Fruit fly (Drosophila melanogaster) whole organism, embryonic: ENCODE data around the gene RabGGTa.

Experiments used
- Asciz ChIP-seq: fragments of 200-800 bp; sonication (Bioruptor generic); optimal IDR thresholded peaks from 2 replicates; lab custom pipeline; 2017; ENCODE audit warnings: missing biosample characterization, mild to moderate bottlenecking, missing genetic modification characterization, missing genetic modification reagents
- CG11504 ChIP-seq: fragments of 200-800 bp; sonication (Bioruptor generic); optimal IDR thresholded peaks from 3 replicates; lab custom pipeline; 2019; ENCODE audit warnings: missing biosample characterization, mild to moderate bottlenecking, missing genetic modification characterization, moderate library complexity
- CG11560 ChIP-seq: fragments of 200-800 bp; sonication (Bioruptor generic); IDR thresholded peaks from 3 replicates; pipeline ENCODE4 v1.3.6; 2022; ENCODE audit warnings: missing biosample characterization, missing genetic modification characterization
- CG14667 ChIP-seq: fragments of 200-800 bp; sonication (Bioruptor generic); IDR thresholded peaks from 2 replicates; pipeline ENCODE4 v1.3.6; 2022; ENCODE audit warnings: missing biosample characterization, missing genetic modification characterization
- CG15696 ChIP-seq: fragments of 200-800 bp; sonication (Bioruptor generic); optimal IDR thresholded peaks from 2 replicates; lab custom pipeline; 2019; ENCODE audit warnings: missing biosample characterization, mild to moderate bottlenecking, missing genetic modification characterization, moderate library complexity
- CG17829 ChIP-seq: fragments of 200-800 bp; optimal IDR thresholded peaks from 2 replicates; lab custom pipeline; 2019; ENCODE audit warnings: missing biosample characterization, mild to moderate bottlenecking, missing genetic modification characterization, moderate library complexity
- CG18262 ChIP-seq: fragments of 200-800 bp; optimal IDR thresholded peaks from 3 replicates; lab custom pipeline; 2019; ENCODE audit warnings: missing biosample characterization, mild to moderate bottlenecking, missing genetic modification characterization, moderate library complexity
- CG18764 ChIP-seq: fragments of 200-800 bp; sonication (Bioruptor generic); optimal IDR thresholded peaks from 3 replicates; lab custom pipeline; 2016; ENCODE audit warnings: missing biosample characterization, missing genetic modification characterization
- CG2120 ChIP-seq: fragments of 200-800 bp; sonication (Bioruptor generic); optimal IDR thresholded peaks from 3 replicates; lab custom pipeline; 2016; ENCODE audit warnings: missing biosample characterization, missing genetic modification characterization
- CG2889 ChIP-seq: fragments of 200-800 bp; sonication (Bioruptor generic); IDR thresholded peaks from 3 replicates; pipeline ENCODE4 v1.3.6; 2022; ENCODE audit warnings: missing biosample characterization, missing genetic modification characterization
- CG4854 ChIP-seq: fragments of 200-800 bp; sonication (Bioruptor generic); optimal IDR thresholded peaks from 2 replicates; lab custom pipeline; 2016; ENCODE audit warnings: missing biosample characterization, missing genetic modification characterization, inconsistent platforms
- CG7839 ChIP-seq: fragments of 200-800 bp; sonication (Bioruptor generic); optimal IDR thresholded peaks from 3 replicates; lab custom pipeline; 2018; ENCODE audit warnings: missing biosample characterization, mild to moderate bottlenecking, missing genetic modification characterization, moderate library complexity
- CG9437 ChIP-seq: fragments of 200-800 bp; sonication (Bioruptor generic); optimal IDR thresholded peaks from 2 replicates; lab custom pipeline; 2018; ENCODE audit warnings: missing biosample characterization, mild to moderate bottlenecking, missing genetic modification characterization
- CG9876 ChIP-seq: fragments of 200-800 bp; sonication (Bioruptor generic); optimal IDR thresholded peaks from 2 replicates; lab custom pipeline; 2016; ENCODE audit warnings: missing biosample characterization, missing genetic modification characterization
- CG9932 ChIP-seq: fragments of 200-800 bp; sonication (Bioruptor generic); IDR thresholded peaks from 2 replicates; pipeline ENCODE4 v1.3.6; 2022; ENCODE audit warnings: missing biosample characterization, missing genetic modification characterization
- D19B ChIP-seq: fragments of 200-800 bp; sonication (Bioruptor generic); optimal IDR thresholded peaks from 2 replicates; lab custom pipeline; 2017; ENCODE audit warnings: missing biosample characterization, mild to moderate bottlenecking, missing genetic modification characterization
- ERR ChIP-seq: fragments of 200-800 bp; sonication (Bioruptor generic); optimal IDR thresholded peaks from 2 replicates; lab custom pipeline; 2016; ENCODE audit warnings: missing biosample characterization, missing genetic modification characterization
- MBD-R2 ChIP-seq: fragments of 200-800 bp; sonication (Bioruptor generic); IDR thresholded peaks from 2 replicates; pipeline ENCODE4 v1.3.6; 2022; ENCODE audit warnings: missing biosample characterization, missing genetic modification characterization
- MTF-1 ChIP-seq: fragments of 200-800 bp; sonication (Bioruptor generic); optimal IDR thresholded peaks from 2 replicates; lab custom pipeline; 2018; ENCODE audit warnings: missing biosample characterization, mild to moderate bottlenecking, missing genetic modification characterization, borderline replicate concordance
- NFAT ChIP-seq: fragments of 200-800 bp; sonication (Bioruptor generic); IDR thresholded peaks from 2 replicates; pipeline ENCODE4 v1.3.6; 2022; ENCODE audit warnings: missing biosample characterization, missing genetic modification characterization
- Oli ChIP-seq: fragments of 200-800 bp; sonication (Bioruptor generic); optimal IDR thresholded peaks from 2 replicates; lab custom pipeline; 2018; ENCODE audit warnings: missing biosample characterization, mild to moderate bottlenecking, missing genetic modification characterization, moderate library complexity
- Taf1 ChIP-seq: fragments of 200-800 bp; sonication (Bioruptor generic); IDR thresholded peaks from 2 replicates; pipeline ENCODE4 v1.3.6; 2022; ENCODE audit warnings: missing biosample characterization, missing genetic modification characterization
- Vsx1 ChIP-seq: fragments of 200-800 bp; sonication (Bioruptor generic); optimal IDR thresholded peaks from 2 replicates; lab custom pipeline; 2017; ENCODE audit warnings: missing biosample characterization, mild to moderate bottlenecking, missing genetic modification characterization, missing genetic modification reagents
- YL-1 ChIP-seq: fragments of 200-800 bp; sonication (Bioruptor generic); optimal IDR thresholded peaks from 3 replicates; lab custom pipeline; 2017; ENCODE audit warnings: missing biosample characterization, mild to moderate bottlenecking, missing genetic modification characterization
- abd-A ChIP-seq: fragments of 200-800 bp; sonication (Bioruptor generic); optimal IDR thresholded peaks from 3 replicates; lab custom pipeline; 2019; ENCODE audit warnings: missing biosample characterization, mild to moderate bottlenecking, missing genetic modification characterization, moderate library complexity
- ac ChIP-seq: fragments of 200-800 bp; sonication (Bioruptor generic); optimal IDR thresholded peaks from 3 replicates; lab custom pipeline; 2017; ENCODE audit warnings: missing biosample characterization, mild to moderate bottlenecking, missing genetic modification characterization
- al ChIP-seq: fragments of 200-800 bp; sonication (Bioruptor generic); IDR thresholded peaks from 2 replicates; pipeline ENCODE4 v1.3.6; 2022; ENCODE audit warnings: missing biosample characterization, missing genetic modification characterization
- ash1 ChIP-seq: fragments of 200-800 bp; sonication (Bioruptor generic); optimal IDR thresholded peaks from 2 replicates; lab custom pipeline; 2018; ENCODE audit warnings: missing biosample characterization, mild to moderate bottlenecking, missing genetic modification characterization
- danr ChIP-seq: fragments of 200-800 bp; sonication (Bioruptor generic); IDR thresholded peaks from 2 replicates; pipeline ENCODE4 v1.3.6; 2022; ENCODE audit warnings: missing biosample characterization, missing genetic modification characterization
- ems ChIP-seq: fragments of 200-800 bp; sonication (Bioruptor generic); optimal IDR thresholded peaks from 3 replicates; lab custom pipeline; 2016; ENCODE audit warnings: missing biosample characterization, missing genetic modification characterization
- gce ChIP-seq: fragments of 200-800 bp; sonication (Bioruptor generic); IDR thresholded peaks from 3 replicates; pipeline ENCODE4 v1.3.6; 2022; ENCODE audit warnings: missing biosample characterization, missing genetic modification characterization
- gcm ChIP-seq: fragments of 200-800 bp; sonication (Bioruptor generic); optimal IDR thresholded peaks from 2 replicates; lab custom pipeline; 2019; ENCODE audit warnings: missing biosample characterization, mild to moderate bottlenecking, missing genetic modification characterization, moderate library complexity
- gsb-n ChIP-seq: fragments of 200-800 bp; sonication (Bioruptor generic); optimal IDR thresholded peaks from 3 replicates; lab custom pipeline; 2018; ENCODE audit warnings: missing biosample characterization, mild to moderate bottlenecking, missing genetic modification characterization
- gt ChIP-seq: fragments of 200-800 bp; sonication (Bioruptor generic); IDR thresholded peaks from 2 replicates; pipeline ENCODE4 v1.3.6; 2022; ENCODE audit warnings: missing biosample characterization, missing genetic modification characterization
- hb ChIP-seq: fragments of 200-800 bp; sonication (Bioruptor generic); IDR thresholded peaks from 3 replicates; pipeline ENCODE4 v1.3.6; 2022; ENCODE audit warnings: missing biosample characterization, missing genetic modification characterization; ENCODE audit not compliant: partially characterized antibody
- hth ChIP-seq: fragments of >200 bp; optimal IDR thresholded peaks from 2 replicates; lab custom pipeline; 2017; ENCODE audit warnings: inconsistent platforms
- inv ChIP-seq: fragments of 200-800 bp; sonication (Bioruptor generic); IDR thresholded peaks from 2 replicates; pipeline ENCODE4 v1.3.6; 2022; ENCODE audit warnings: missing biosample characterization, missing genetic modification characterization; ENCODE audit not compliant: partially characterized antibody
- kni ChIP-seq: fragments of 200-800 bp; sonication (Bioruptor generic); optimal IDR thresholded peaks from 3 replicates; lab custom pipeline; 2017; ENCODE audit warnings: mild to moderate bottlenecking, missing biosample characterization, missing genetic modification reagents, missing genetic modification characterization
- mirr ChIP-seq: fragments of 200-800 bp; sonication (Bioruptor generic); optimal IDR thresholded peaks from 3 replicates; lab custom pipeline; 2018; ENCODE audit warnings: missing biosample characterization, mild to moderate bottlenecking, missing genetic modification characterization
- nom ChIP-seq: fragments of 200-800 bp; sonication (Bioruptor generic); optimal IDR thresholded peaks from 2 replicates; lab custom pipeline; 2017; ENCODE audit warnings: missing biosample characterization, missing genetic modification characterization, mild to moderate bottlenecking, moderate library complexity, missing genetic modification reagents
- onecut ChIP-seq: fragments of 200-800 bp; sonication (Bioruptor generic); IDR thresholded peaks from 2 replicates; pipeline ENCODE4 v1.3.6; 2022; ENCODE audit warnings: missing biosample characterization, missing genetic modification characterization
- ranshi ChIP-seq: fragments of 200-800 bp; sonication (Bioruptor generic); IDR thresholded peaks from 2 replicates; pipeline ENCODE4 v1.3.6; 2022; ENCODE audit warnings: missing biosample characterization, missing genetic modification characterization
- run ChIP-seq: fragments of 200-800 bp; sonication (Bioruptor generic); optimal IDR thresholded peaks from 3 replicates; lab custom pipeline; 2018; ENCODE audit warnings: missing biosample characterization, mild to moderate bottlenecking, missing genetic modification characterization
- schlank ChIP-seq: fragments of 200-800 bp; sonication (Bioruptor generic); optimal IDR thresholded peaks from 2 replicates; lab custom pipeline; 2018; ENCODE audit warnings: missing biosample characterization, mild to moderate bottlenecking, missing genetic modification characterization
- seq ChIP-seq: fragments of 200-800 bp; sonication (Bioruptor generic); IDR thresholded peaks from 2 replicates; pipeline ENCODE4 v1.3.6; 2022; ENCODE audit warnings: missing biosample characterization, missing genetic modification characterization
- tio ChIP-seq: fragments of 200-800 bp; sonication (Bioruptor generic); optimal IDR thresholded peaks from 2 replicates; lab custom pipeline; 2017; ENCODE audit warnings: missing biosample characterization, missing genetic modification characterization, inconsistent platforms
- twi ChIP-seq: fragments of 200-800 bp; optimal IDR thresholded peaks from 2 replicates; lab custom pipeline; 2019; ENCODE audit warnings: missing biosample characterization, mild to moderate bottlenecking, missing genetic modification characterization, moderate library complexity
- usp ChIP-seq: fragments of >200 bp; optimal IDR thresholded peaks from 2 replicates; lab custom pipeline; 2017; ENCODE audit warnings: missing biosample characterization, missing genetic modification characterization
- zen ChIP-seq: fragments of 200-800 bp; sonication (Bioruptor generic); optimal IDR thresholded peaks from 3 replicates; lab custom pipeline; 2018; ENCODE audit warnings: missing biosample characterization, mild to moderate bottlenecking, missing genetic modification characterization, moderate library complexity
- zen2 ChIP-seq: fragments of 200-800 bp; sonication (Bioruptor generic); IDR thresholded peaks from 3 replicates; pipeline ENCODE4 v1.3.6; 2022; ENCODE audit warnings: missing biosample characterization, missing genetic modification characterization; ENCODE audit not compliant: partially characterized antibody
- zfh2 ChIP-seq: fragments of 200-800 bp; sonication (Bioruptor generic); optimal IDR thresholded peaks from 2 replicates; lab custom pipeline; 2016; ENCODE audit warnings: missing biosample characterization, missing genetic modification characterization

RabGGTa gene

DNA sequence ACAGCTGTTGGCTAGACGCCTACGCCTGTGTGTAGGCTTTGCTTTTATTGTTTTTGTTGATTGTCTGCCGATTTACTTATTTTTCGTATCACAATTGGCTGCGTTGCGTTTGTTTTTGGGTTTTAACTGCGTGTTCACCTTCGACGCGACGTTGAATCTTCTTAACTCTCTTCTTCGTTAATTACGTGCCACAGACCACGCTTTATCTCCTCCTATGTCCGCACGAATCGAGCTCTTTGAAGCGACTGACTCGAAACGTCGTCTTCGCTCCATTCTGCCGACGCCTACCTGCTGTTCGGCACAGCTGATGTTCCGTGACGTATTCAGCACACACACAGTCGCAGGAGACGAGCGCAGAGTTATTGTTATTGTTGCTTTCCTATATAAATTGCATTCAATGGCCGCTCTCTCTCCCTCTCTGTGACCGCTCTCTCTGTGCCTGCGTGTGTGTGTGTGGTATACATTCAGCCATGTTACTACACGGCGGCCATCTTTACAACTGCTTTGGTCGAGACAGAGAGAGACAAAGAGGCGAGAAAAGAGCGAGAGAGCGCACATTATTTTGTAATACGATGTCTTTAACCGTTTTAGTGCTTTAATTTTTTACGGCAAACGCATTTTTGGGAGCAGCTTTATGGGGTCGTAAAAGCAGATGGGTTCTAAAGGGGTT is 40.9 kb upstream of the RabGGTa start, which contains the start of gene corto (continued):
- TF ChIP-seq NFAT (GFP tag; lab: Robert Waterston, UW) = no peak
- no peak for TF ChIP-seq CG11560 (tag; lab: Robert Waterston, UW)
- TF ChIP-seq gsb-n = peak; percentile 73
- TF ChIP-seq hb (GFP tag; lab: Robert Waterston, UW) = no peak
- TF ChIP-seq danr (GFP tag; lab: Robert Waterston, UW) = no peak
- no peak for TF ChIP-seq Oli (tag; lab: Kevin White, UChicago)
- peak; percentile 8 for TF ChIP-seq run (tag; lab: Kevin White, UChicago)
- TF ChIP-seq abd-A (tag; lab: Kevin White, UChicago) = peak; percentile 71
- no peak for TF ChIP-seq MTF-1 (GFP tag; lab: Kevin White, UChicago)
- TF ChIP-seq ERR (GFP tag; lab: Kevin White, UChicago) = no peak
- no peak for TF ChIP-seq zen2 (GFP tag; lab: Robert Waterston, UW)
- TF ChIP-seq zfh2 (GFP tag; lab: Kevin White, UChicago) = no peak
- no peak for TF ChIP-seq ems
- peak; percentile 18 for TF ChIP-seq CG11504
- no peak for TF ChIP-seq Vsx1 (GFP tag; lab: Kevin White, UChicago)
- TF ChIP-seq al = no peak
- TF ChIP-seq tio (GFP tag; lab: Kevin White, UChicago) = no peak
- no peak for TF ChIP-seq nom (GFP tag; lab: Kevin White, UChicago)
- no peak for TF ChIP-seq schlank (tag; lab: Kevin White, UChicago)
- no peak for TF ChIP-seq seq (GFP tag; lab: Robert Waterston, UW)
- TF ChIP-seq CG17829 (tag; lab: Kevin White, UChicago) = peak; percentile 52
- TF ChIP-seq CG9437 = peak; percentile 22
- TF ChIP-seq MBD-R2 (GFP tag; lab: Robert Waterston, UW) = no peak
- no peak for TF ChIP-seq Asciz (GFP tag; lab: Kevin White, UChicago)
- TF ChIP-seq ash1 (GFP tag; lab: Kevin White, UChicago) = peak; percentile 23
- TF ChIP-seq gce = no peak
- TF ChIP-seq CG2889 (GFP tag; lab: Robert Waterston, UW) = no peak
- TF ChIP-seq inv (GFP tag; lab: Robert Waterston, UW) = no peak
- TF ChIP-seq CG9932 (GFP tag; lab: Robert Waterston, UW) = no peak
- TF ChIP-seq CG18262 (tag; lab: Kevin White, UChicago) = peak; percentile 34
- TF ChIP-seq zen (tag; lab: Kevin White, UChicago) = peak; percentile 64
- no peak for TF ChIP-seq CG18764 (GFP tag; lab: Kevin White, UChicago)
- TF ChIP-seq YL-1 (GFP tag; lab: Kevin White, UChicago) = no peak
- TF ChIP-seq gt (GFP tag; lab: Robert Waterston, UW) = no peak
- no peak for TF ChIP-seq CG9876 (GFP tag; lab: Kevin White, UChicago)
- no peak for TF ChIP-seq D19B
- no peak for TF ChIP-seq CG15696
- TF ChIP-seq onecut (GFP tag; lab: Robert Waterston, UW) = no peak
- TF ChIP-seq CG2120 = no peak
- TF ChIP-seq CG7839 (tag; lab: Kevin White, UChicago) = no peak
- TF ChIP-seq gcm (GFP tag; lab: Kevin White, UChicago) = peak; percentile 50
- TF ChIP-seq ac (GFP tag; lab: Kevin White, UChicago) = no peak
- no peak for TF ChIP-seq CG14667 (GFP tag; lab: Robert Waterston, UW)
- TF ChIP-seq hth = no peak
- TF ChIP-seq ranshi (GFP tag; lab: Robert Waterston, UW) = no peak
- TF ChIP-seq usp (GFP tag; lab: Kevin White, UChicago) = no peak
- TF ChIP-seq mirr (GFP tag; lab: Kevin White, UChicago) = peak; percentile 80
- TF ChIP-seq kni = peak; percentile 92
- TF ChIP-seq CG4854 (GFP tag; lab: Kevin White, UChicago) = no peak
- TF ChIP-seq Taf1 (GFP tag; lab: Robert Waterston, UW) = no peak
- TF ChIP-seq twi = peak; percentile 16
